Worm (Caenorhabditis elegans) whole organism, young adult: Measurements from ENCODE around the gene F43C11.12.

ENCODE experiments used
- B0336.3 ChIP-seq: fragments of 200-800 bp; sonication (Bioruptor generic); IDR thresholded peaks from 2 replicates; pipeline ENCODE4 v1.3.6; 2022; ENCODE audit warnings: missing genetic modification characterization, missing compliant biosample characterization
- D2030.7 ChIP-seq: fragments of 200-800 bp; sonication (Bioruptor generic); IDR thresholded peaks from 2 replicates; pipeline ENCODE4 v1.3.6; 2022; ENCODE audit warnings: missing genetic modification reagents, missing genetic modification characterization, missing compliant biosample characterization
- F39B2.1 ChIP-seq: fragments of 200-800 bp; sonication (Bioruptor generic); IDR thresholded peaks from 2 replicates; pipeline ENCODE4 v1.3.6; 2022; ENCODE audit warnings: missing genetic modification reagents, missing genetic modification characterization, missing compliant biosample characterization
- K11D2.4 ChIP-seq: fragments of 200-800 bp; sonication (Bioruptor generic); IDR thresholded peaks from 2 replicates; pipeline ENCODE4 v1.3.6; 2022; ENCODE audit warnings: missing genetic modification reagents, missing genetic modification characterization, missing compliant biosample characterization
- K12H6.12 ChIP-seq: fragments of 200-800 bp; sonication (Bioruptor generic); optimal IDR thresholded peaks from 2 replicates; lab custom pipeline; 2018; ENCODE audit warnings: mild to moderate bottlenecking, missing genetic modification characterization, missing compliant biosample characterization
- Y53F4B.3 ChIP-seq: fragments of 200-800 bp; sonication (Bioruptor generic); IDR thresholded peaks from 2 replicates; pipeline ENCODE4 v1.3.6; 2022; ENCODE audit warnings: missing genetic modification reagents, missing genetic modification characterization, missing compliant biosample characterization
- Y53G8AR.9 ChIP-seq: fragments of 200-800 bp; sonication (Bioruptor generic); conservative IDR thresholded peaks from 2 replicates; pipeline ENCODE4 v1.3.6; 2022; ENCODE audit warnings: missing genetic modification reagents, missing genetic modification characterization, missing compliant biosample characterization
- attf-3 ChIP-seq: fragments of 200-800 bp; sonication (Bioruptor generic); conservative IDR thresholded peaks from 2 replicates; pipeline ENCODE4 v1.3.6; 2022; ENCODE audit warnings: missing genetic modification reagents, missing genetic modification characterization, missing compliant biosample characterization
- attf-5 ChIP-seq: fragments of 200-800 bp; sonication (Bioruptor generic); optimal IDR thresholded peaks from 2 replicates; lab custom pipeline; 2018; ENCODE audit warnings: mild to moderate bottlenecking, missing genetic modification characterization, missing compliant biosample characterization
- attf-6 ChIP-seq: fragments of 200-800 bp; sonication (Bioruptor generic); IDR thresholded peaks from 2 replicates; pipeline ENCODE4 v1.3.6; 2022; ENCODE audit warnings: missing genetic modification reagents, missing genetic modification characterization, missing compliant biosample characterization
- ceh-58 ChIP-seq: fragments of 200-800 bp; sonication (Bioruptor generic); IDR thresholded peaks from 2 replicates; pipeline ENCODE4 v1.3.6; 2022; ENCODE audit warnings: missing genetic modification characterization, missing compliant biosample characterization
- ceh-91 ChIP-seq: fragments of 200-800 bp; sonication (Bioruptor generic); IDR thresholded peaks from 2 replicates; pipeline ENCODE4 v1.3.6; 2022; ENCODE audit warnings: missing genetic modification reagents, missing genetic modification characterization, missing compliant biosample characterization
- dpff-1 ChIP-seq: sonication (generic microtip); optimal IDR thresholded peaks from 2 replicates; lab custom pipeline; 2017; ENCODE audit warnings: mild to moderate bottlenecking, missing genetic modification characterization, missing compliant biosample characterization
- dpl-1 ChIP-seq: fragments of 150-350 bp; optimal IDR thresholded peaks from 2 replicates; lab custom pipeline; 2014; ENCODE audit warnings: missing biosample characterization, missing genetic modification reagents, missing genetic modification characterization
- ekl-4 ChIP-seq: fragments of 200-800 bp; sonication (Bioruptor generic); IDR thresholded peaks from 2 replicates; pipeline ENCODE4 v1.3.6; 2022; ENCODE audit warnings: missing genetic modification reagents, missing genetic modification characterization, missing compliant biosample characterization
- ets-4 ChIP-seq: fragments of 200-800 bp; sonication (Bioruptor generic); optimal IDR thresholded peaks from 2 replicates; lab custom pipeline; 2018; ENCODE audit warnings: mild to moderate bottlenecking, missing genetic modification characterization, missing compliant biosample characterization
- fkh-3 ChIP-seq: sonication (generic microtip); optimal IDR thresholded peaks from 2 replicates; lab custom pipeline; 2016; ENCODE audit warnings: mild to moderate bottlenecking, missing genetic modification characterization, missing compliant biosample characterization
- gei-17 ChIP-seq: fragments of 200-800 bp; sonication (Bioruptor generic); optimal IDR thresholded peaks from 2 replicates; lab custom pipeline; 2018; ENCODE audit warnings: mild to moderate bottlenecking, missing genetic modification characterization, missing compliant biosample characterization
- hlh-12 ChIP-seq: sonication (generic microtip); optimal IDR thresholded peaks from 2 replicates; lab custom pipeline; 2016; ENCODE audit warnings: missing genetic modification characterization, missing compliant biosample characterization
- hrde-1 ChIP-seq: sonication (generic microtip); optimal IDR thresholded peaks from 2 replicates; lab custom pipeline; 2016; ENCODE audit warnings: missing genetic modification characterization, mild to moderate bottlenecking, missing compliant biosample characterization, moderate library complexity, missing genotype, missing genetic modification reagents, borderline replicate concordance
- hsf-1 ChIP-seq: fragments of 200-800 bp; sonication (Bioruptor generic); IDR thresholded peaks from 2 replicates; pipeline ENCODE4 v1.3.6; 2022; ENCODE audit warnings: missing genetic modification reagents, missing genetic modification characterization, missing compliant biosample characterization
- let-526 ChIP-seq: fragments of 200-800 bp; sonication (Bioruptor generic); IDR thresholded peaks from 2 replicates; pipeline ENCODE4 v1.3.6; 2022; ENCODE audit warnings: missing genetic modification reagents, missing genetic modification characterization, missing compliant biosample characterization
- lin-35 ChIP-seq, 3 experiments: fragments of 150-350 bp in 2 of 3; sonication (generic microtip) in 1 of 3; optimal IDR thresholded peaks; 2 replicates each; lab custom pipeline; 2014 to 2018; ENCODE audit warnings: missing biosample characterization in 3 of 3, missing genetic modification characterization in 3 of 3, missing genetic modification reagents in 3 of 3
- madf-8 ChIP-seq: fragments of 200-800 bp; sonication (Bioruptor generic); conservative IDR thresholded peaks from 2 replicates; pipeline ENCODE4 v1.3.6; 2022; ENCODE audit warnings: missing genetic modification reagents, missing genetic modification characterization, missing compliant biosample characterization
- rcor-1 ChIP-seq: fragments of 200-800 bp; sonication (Bioruptor generic); IDR thresholded peaks from 2 replicates; pipeline ENCODE4 v1.3.6; 2022; ENCODE audit warnings: missing genetic modification reagents, missing genetic modification characterization, missing compliant biosample characterization
- rpc-1 ChIP-seq, 2 experiments: fragments of 150-350 bp in 1 of 2; sonication (generic microtip) in 1 of 2; optimal IDR thresholded peaks; 2 replicates each; lab custom pipeline; 2014 to 2018; ENCODE audit warnings: missing biosample characterization in 1 of 2, missing genetic modification characterization in 1 of 2, missing genetic modification reagents in 1 of 2, missing genotype in 1 of 2
- sea-2 ChIP-seq: fragments of 200-800 bp; sonication (Bioruptor generic); IDR thresholded peaks from 2 replicates; pipeline ENCODE4 v1.3.6; 2022; ENCODE audit warnings: missing genetic modification characterization, missing compliant biosample characterization
- snpc-1.3 ChIP-seq: sonication (generic microtip); optimal IDR thresholded peaks from 2 replicates; lab custom pipeline; 2017; ENCODE audit warnings: missing genetic modification characterization, mild to moderate bottlenecking, missing compliant biosample characterization, antibody characterized with exemption, moderate library complexity, missing genotype, missing genetic modification reagents; ENCODE audit not compliant: insufficient read depth
- snpc-4 ChIP-seq, 5 experiments: fragments of 150-350 bp in 1 of 5; sonication (generic microtip) in 4 of 5; optimal IDR thresholded peaks; 2 replicates each; lab custom pipeline; 2014 to 2018; ENCODE audit warnings: missing genetic modification characterization in 5 of 5, missing biosample characterization in 3 of 5, antibody characterized with exemption in 2 of 5, mild to moderate bottlenecking in 2 of 5, missing compliant biosample characterization in 2 of 5, missing genotype in 2 of 5, moderate library complexity in 2 of 5, missing genetic modification reagents in 1 of 5
- tbp1 ChIP-seq: fragments of 200-800 bp; sonication (Bioruptor generic); optimal IDR thresholded peaks from 2 replicates; lab custom pipeline; 2018; ENCODE audit warnings: mild to moderate bottlenecking, missing genetic modification characterization, missing compliant biosample characterization
- ztf-26 ChIP-seq: sonication (generic microtip); optimal IDR thresholded peaks from 2 replicates; lab custom pipeline; 2017; ENCODE audit warnings: missing genetic modification characterization, missing compliant biosample characterization
- ztf-6 ChIP-seq: fragments of 200-800 bp; sonication (Bioruptor generic); IDR thresholded peaks from 2 replicates; pipeline ENCODE4 v1.3.6; 2022; ENCODE audit warnings: missing genetic modification reagents, missing genetic modification characterization, missing compliant biosample characterization

F43C11.12 gene

DNA sequence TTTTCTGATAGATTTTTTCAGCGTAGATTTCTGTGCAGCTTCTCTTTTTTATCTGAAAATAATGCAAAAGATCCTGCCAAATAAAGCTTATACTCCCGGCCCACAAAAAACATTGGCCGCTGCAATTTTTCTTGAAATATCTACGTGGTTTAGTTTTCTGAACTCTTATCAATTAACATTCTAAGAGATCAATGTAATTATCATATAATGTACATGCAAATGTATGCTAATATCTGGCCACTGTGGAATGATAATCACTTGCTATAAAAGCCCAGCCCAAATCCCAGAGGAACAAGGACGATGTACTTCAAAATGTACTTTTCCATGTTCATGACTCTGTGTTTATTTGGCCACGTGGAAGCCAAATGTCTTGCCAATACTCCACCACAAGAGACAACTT is 12.0 kb downstream of the F43C11.12 start, which contains the start of gene F43C11.2:
TSS of gene F43C11.2 (plus strand) at position 301 of the 400 bp plus-strand sequence.
- TF ChIP-seq rpc-1 (optimal IDR thresholded peaks at IDR 0.05; lab: Kevin White, UChicago) (no peak), rpc-1 (tag; optimal IDR thresholded peaks at IDR 0.05; lab: Kevin White, UChicago) (no peak), hsf-1 (GFP tag; lab: Robert Waterston, UW) (no peak), sea-2 (no peak), ets-4 (no peak), D2030.7 (no peak), Y53G8AR.9 (GFP tag; lab: Robert Waterston, UW) (no peak), ekl-4 (GFP tag; lab: Robert Waterston, UW) (no peak), rcor-1 (no peak), ceh-91 (GFP tag; lab: Robert Waterston, UW) (no peak)

DNA sequence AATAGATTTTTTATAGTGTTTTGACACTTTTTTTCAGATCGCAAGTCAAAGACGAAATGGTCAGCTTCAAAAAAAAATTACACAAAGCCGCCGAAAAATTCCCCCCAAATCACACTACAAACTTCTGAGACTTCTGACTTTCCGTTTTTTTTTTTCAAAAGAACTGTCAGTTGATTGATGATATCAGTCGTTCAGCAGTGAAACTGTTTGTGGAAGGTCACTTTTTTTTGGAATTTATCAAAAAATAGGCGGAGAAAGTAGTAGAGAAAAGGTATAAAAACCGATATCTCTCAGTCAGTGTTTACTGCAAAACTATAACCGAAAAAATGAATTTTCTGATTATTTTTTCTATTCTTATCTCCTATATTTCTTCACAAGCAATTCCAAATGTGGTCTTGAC is 13.5 kb downstream of the F43C11.12 start, which contains the start of gene F43C11.3:
TSS of gene F43C11.3 (plus strand) at position 301 of the 400 bp plus-strand sequence.
- TF ChIP-seq ztf-26: no peak
- no peak for TF ChIP-seq snpc-4 (GFP tag; optimal IDR thresholded peaks at IDR 0.05; lab: Kevin White, UChicago)
- no peak for TF ChIP-seq snpc-4 (tag; optimal IDR thresholded peaks at IDR 0.05; lab: Kevin White, UChicago)
- TF ChIP-seq dpl-1 (GFP tag; lab: Kevin White, UChicago): no peak
- no peak for TF ChIP-seq K12H6.12 (tag; lab: Kevin White, UChicago)
- no peak for TF ChIP-seq ceh-91 (GFP tag; lab: Robert Waterston, UW)
- no peak for TF ChIP-seq fkh-3 (tag; lab: Kevin White, UChicago)
- TF ChIP-seq madf-8 (GFP tag; lab: Robert Waterston, UW): no peak

DNA sequence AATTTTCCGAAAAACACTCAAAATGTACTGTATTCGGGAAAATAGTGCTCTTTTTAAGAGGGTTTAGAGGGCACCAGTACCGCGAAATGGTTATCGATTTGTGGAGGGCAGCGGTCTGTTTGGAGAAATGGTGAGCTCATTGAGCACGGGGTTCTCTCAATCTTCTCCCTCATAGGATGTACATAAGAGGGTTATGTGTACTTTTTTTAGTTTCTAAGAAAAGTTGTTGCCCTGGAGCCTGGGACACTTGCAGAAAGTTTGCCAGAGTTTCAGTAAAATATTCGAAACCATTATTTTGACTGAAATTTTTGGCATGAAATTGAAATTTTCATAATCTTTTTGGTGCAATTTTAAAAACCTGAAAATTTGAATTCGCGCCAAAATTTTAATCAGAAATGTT is 14.0 kb downstream of the F43C11.12 start, which contains the start of gene F43C11.10:
TSS of gene F43C11.10 (minus strand) at position 101 of the 400 bp plus-strand sequence.
- TF ChIP-seq K12H6.12 (tag; lab: Kevin White, UChicago) (no peak), K11D2.4 (GFP tag; lab: Robert Waterston, UW) (no peak), Y53F4B.3 (GFP tag; lab: Robert Waterston, UW) (no peak), F39B2.1 (no peak), attf-3 (GFP tag; lab: Robert Waterston, UW) (no peak)
- TF ChIP-seq, all 124 proteins: peak for 0

DNA sequence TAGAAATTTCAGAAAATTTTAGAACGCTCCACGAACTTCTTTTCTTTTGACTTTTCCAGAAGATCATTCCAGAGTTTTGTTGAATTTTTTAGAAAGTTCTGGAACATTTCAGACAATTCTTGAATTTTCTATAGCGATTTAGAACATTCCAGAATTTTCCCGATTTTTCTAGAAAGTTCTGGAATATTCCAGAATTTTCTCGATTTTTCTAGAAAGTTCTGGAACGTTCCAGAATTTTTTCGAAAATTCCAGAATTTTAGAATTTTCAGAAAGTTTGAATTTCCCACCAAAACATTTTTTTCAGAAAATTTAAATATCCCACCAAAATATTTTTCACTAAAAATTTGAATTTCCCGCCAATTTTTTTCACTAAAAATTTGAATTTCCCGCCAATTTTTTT is 18.5 kb downstream of the F43C11.12 start:
- peak; percentile 93 for TF ChIP-seq hsf-1 (GFP tag; lab: Robert Waterston, UW)

DNA sequence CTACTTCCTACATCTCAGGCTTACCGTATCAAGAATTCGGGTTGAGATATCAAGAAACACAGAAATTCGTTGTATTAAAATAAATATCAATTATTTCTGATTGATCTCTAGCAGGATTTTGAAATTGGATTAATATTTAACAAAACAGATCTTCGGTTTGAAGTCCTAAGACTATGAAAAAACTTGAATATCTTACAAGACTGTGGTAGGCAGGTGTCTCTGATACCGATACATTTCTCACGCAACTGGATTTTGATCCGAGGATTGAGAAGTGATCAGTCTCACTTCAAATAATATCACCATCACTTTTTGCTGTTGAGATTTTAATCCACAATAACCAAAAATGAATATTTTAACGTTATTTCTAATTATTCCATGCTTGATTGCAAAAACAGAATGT is 19.9 kb downstream of the F43C11.12 start, which contains the start of gene F43C11.4:
TSS of gene F43C11.4 (plus strand) at position 301 of the 400 bp plus-strand sequence.
- no peak for TF ChIP-seq hlh-12 (tag; lab: Kevin White, UChicago)
- no peak for TF ChIP-seq snpc-1.3 (tag; lab: Kevin White, UChicago)

DNA sequence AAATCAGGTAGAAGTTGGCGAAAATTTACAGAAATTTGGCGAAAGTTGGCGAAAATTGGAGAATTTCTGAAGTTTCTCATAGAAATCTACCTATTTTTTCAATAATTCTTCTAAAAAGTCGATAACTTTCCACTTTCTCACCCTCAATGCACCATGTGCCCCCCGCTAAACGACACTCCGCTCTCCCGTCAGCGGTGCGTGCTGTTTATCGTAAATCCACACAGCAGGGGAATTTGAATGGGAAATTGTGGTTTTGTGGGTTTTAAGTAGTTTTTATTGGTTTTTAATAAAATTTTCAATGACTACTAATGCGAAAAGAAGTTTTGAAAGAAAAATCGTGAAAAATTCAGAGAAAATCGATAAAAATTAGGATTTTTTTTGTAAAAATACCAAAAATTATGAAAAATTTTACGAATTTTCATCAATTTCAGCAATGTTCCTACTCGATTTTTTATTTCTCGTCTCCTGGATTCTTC is 24.5 kb downstream of the F43C11.12 start, which contains the start of gene F43C11.6:
TSS of gene F43C11.6 (plus strand) at position 426 of the 476 bp plus-strand sequence.
- TF ChIP-seq attf-3 (GFP tag; lab: Robert Waterston, UW) (peak; percentile 89), lin-35 (GFP tag; optimal IDR thresholded peaks at IDR 0.05; lab: Kevin White, UChicago) (no peak), attf-5 (GFP tag; lab: Kevin White, UChicago) (peak; percentile 25), let-526 (GFP tag; lab: Robert Waterston, UW) (no peak)

DNA sequence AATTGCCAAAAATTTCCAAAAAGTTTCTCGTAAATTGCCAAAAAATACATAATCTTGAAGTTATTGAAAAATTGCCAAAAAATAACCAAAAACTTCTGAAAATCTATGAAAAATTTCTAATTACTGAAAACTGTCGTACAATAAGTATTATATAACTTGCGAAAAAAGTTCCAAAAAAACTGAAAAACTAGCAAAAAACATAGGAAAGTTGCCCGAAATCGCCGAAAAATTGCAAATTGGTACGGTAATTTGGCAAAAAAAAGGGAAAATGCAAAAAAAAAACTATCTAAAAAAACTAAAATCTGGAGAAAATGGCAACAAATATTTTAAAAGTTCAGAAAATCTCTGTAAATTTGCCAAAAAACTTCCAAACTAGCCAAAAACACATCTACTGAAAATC is 25.0 kb downstream of the F43C11.12 start, which contains the start of gene enri-1:
TSS of gene enri-1 (minus strand) at position 101 of the 400 bp plus-strand sequence.
- no peak for TF ChIP-seq B0336.3 (GFP tag; lab: Robert Waterston, UW)
- TF ChIP-seq snpc-1.3 (tag; lab: Kevin White, UChicago): no peak
- TF ChIP-seq ets-4: no peak
- TF ChIP-seq snpc-4 (GFP tag; optimal IDR thresholded peaks at IDR 0.05; lab: Kevin White, UChicago): no peak
- no peak for TF ChIP-seq snpc-4 (tag; optimal IDR thresholded peaks at IDR 0.05; lab: Kevin White, UChicago)
- TF ChIP-seq ztf-6 (GFP tag; lab: Robert Waterston, UW): no peak
- TF ChIP-seq dpff-1: no peak
- TF ChIP-seq attf-6 (GFP tag; lab: Robert Waterston, UW): no peak
- no peak for TF ChIP-seq gei-17 (GFP tag; lab: Kevin White, UChicago)
- no peak for TF ChIP-seq hlh-12 (tag; lab: Kevin White, UChicago)
- TF ChIP-seq D2030.7: no peak
- no peak for TF ChIP-seq tbp1 (GFP tag; lab: Kevin White, UChicago)
- no peak for TF ChIP-seq attf-3 (GFP tag; lab: Robert Waterston, UW)
- no peak for TF ChIP-seq hrde-1 (tag; lab: Kevin White, UChicago)
- no peak for TF ChIP-seq ceh-58
